Worm (Caenorhabditis elegans) whole organism, L3 larva: ENCODE measurements around the gene B0554.2.

Experiments
- ZK546.5 ChIP-seq: sonication (generic microtip); optimal IDR thresholded peaks from 2 replicates; lab custom pipeline; 2017; ENCODE audit warnings: missing biosample characterization, missing genetic modification characterization
- aly-2 ChIP-seq: fragments of 150-350 bp; optimal IDR thresholded peaks from 2 replicates; lab custom pipeline; 2014; ENCODE audit warnings: missing biosample characterization, missing genetic modification characterization
- ama-1 ChIP-seq: fragments of 150-350 bp; optimal IDR thresholded peaks from 2 replicates; lab custom pipeline; 2018
- ceh-16 ChIP-seq: sonication (generic microtip); optimal IDR thresholded peaks from 2 replicates; lab custom pipeline; 2017; ENCODE audit warnings: missing biosample characterization, missing genetic modification characterization
- ceh-82 ChIP-seq: fragments of 150-350 bp; optimal IDR thresholded peaks from 2 replicates; lab custom pipeline; 2014; ENCODE audit warnings: missing biosample characterization, missing genetic modification characterization
- ceh-9 ChIP-seq: sonication (generic microtip); optimal IDR thresholded peaks from 2 replicates; lab custom pipeline; 2018; ENCODE audit warnings: missing biosample characterization, missing genetic modification characterization
- egl-5 ChIP-seq: fragments of 150-350 bp; optimal IDR thresholded peaks from 2 replicates; lab custom pipeline; 2017; ENCODE audit warnings: missing biosample characterization, missing genetic modification reagents, missing genetic modification characterization, inconsistent platforms
- elt-1 ChIP-seq: fragments of 150-350 bp; optimal IDR thresholded peaks from 2 replicates; lab custom pipeline; 2014; ENCODE audit warnings: missing biosample characterization, missing genetic modification characterization
- elt-2 ChIP-seq: sonication (generic microtip); optimal IDR thresholded peaks from 2 replicates; lab custom pipeline; 2016; ENCODE audit warnings: missing genetic modification reagents, mild to moderate bottlenecking, missing genetic modification characterization, missing compliant biosample characterization
- eor-1 ChIP-seq, 2 experiments: fragments of 150-350 bp; optimal IDR thresholded peaks; 2 replicates each; lab custom pipeline; 2014 to 2018; ENCODE audit warnings: missing biosample characterization in 2 of 2, missing genetic modification characterization in 2 of 2
- fkh-10 ChIP-seq: sonication (generic microtip); optimal IDR thresholded peaks from 2 replicates; lab custom pipeline; 2017; ENCODE audit warnings: missing biosample characterization, missing genetic modification reagents, missing genetic modification characterization
- fos-1 ChIP-seq: fragments of 150-350 bp; optimal IDR thresholded peaks from 2 replicates; lab custom pipeline; 2014; ENCODE audit warnings: missing biosample characterization, missing genetic modification characterization
- hmg-11 ChIP-seq: sonication (generic microtip); optimal IDR thresholded peaks from 2 replicates; lab custom pipeline; 2016; ENCODE audit warnings: missing genetic modification characterization, missing compliant biosample characterization
- jun-1 ChIP-seq: fragments of 150-350 bp; optimal IDR thresholded peaks from 2 replicates; lab custom pipeline; 2014; ENCODE audit warnings: missing biosample characterization, missing genetic modification reagents, missing genetic modification characterization
- lin-15B ChIP-seq: fragments of 150-350 bp; optimal IDR thresholded peaks from 2 replicates; lab custom pipeline; 2014; ENCODE audit warnings: missing biosample characterization, missing genetic modification characterization
- lin-39 ChIP-seq: fragments of 150-350 bp; optimal IDR thresholded peaks from 2 replicates; lab custom pipeline; 2018; ENCODE audit warnings: missing biosample characterization, missing genetic modification reagents, missing genetic modification characterization
- lsy-12 ChIP-seq: sonication (generic microtip); optimal IDR thresholded peaks from 2 replicates; lab custom pipeline; 2016; ENCODE audit warnings: mild to moderate bottlenecking, missing genetic modification characterization, missing compliant biosample characterization
- mdl-1 ChIP-seq: fragments of 150-350 bp; optimal IDR thresholded peaks from 2 replicates; lab custom pipeline; 2014; ENCODE audit warnings: missing biosample characterization, missing genetic modification characterization
- nfya-1 ChIP-seq: sonication (generic microtip); optimal IDR thresholded peaks from 2 replicates; lab custom pipeline; 2017; ENCODE audit warnings: missing genetic modification characterization, mild to moderate bottlenecking, missing compliant biosample characterization, antibody characterized with exemption, moderate library complexity; ENCODE audit not compliant: insufficient read depth
- nhr-11 ChIP-seq: fragments of 150-350 bp; optimal IDR thresholded peaks from 2 replicates; lab custom pipeline; 2014; ENCODE audit warnings: missing biosample characterization, missing genetic modification characterization
- nhr-12 ChIP-seq: fragments of 150-350 bp; optimal IDR thresholded peaks from 2 replicates; lab custom pipeline; 2014; ENCODE audit warnings: missing biosample characterization, missing genetic modification characterization
- nhr-23 ChIP-seq: fragments of 150-350 bp; optimal IDR thresholded peaks from 2 replicates; lab custom pipeline; 2014; ENCODE audit warnings: missing biosample characterization, missing genetic modification reagents, missing genetic modification characterization
- nhr-237 ChIP-seq: fragments of 150-350 bp; optimal IDR thresholded peaks from 2 replicates; lab custom pipeline; 2014; ENCODE audit warnings: missing biosample characterization, missing genetic modification characterization
- nhr-25 ChIP-seq: sonication (generic microtip); optimal IDR thresholded peaks from 2 replicates; lab custom pipeline; 2017; ENCODE audit warnings: missing biosample characterization, missing genetic modification characterization
- nhr-28 ChIP-seq: fragments of 150-350 bp; optimal IDR thresholded peaks from 2 replicates; lab custom pipeline; 2014; ENCODE audit warnings: missing biosample characterization, missing genetic modification characterization
- nhr-67 ChIP-seq: fragments of 150-350 bp; optimal IDR thresholded peaks from 2 replicates; lab custom pipeline; 2014; ENCODE audit warnings: missing biosample characterization, missing genetic modification characterization
- nhr-76 ChIP-seq: fragments of 150-350 bp; sonication (generic microtip); optimal IDR thresholded peaks from 5 replicates; lab custom pipeline; 2014; ENCODE audit warnings: missing biosample characterization, missing genetic modification characterization
- pha-4 ChIP-seq: fragments of 150-350 bp; optimal IDR thresholded peaks from 2 replicates; lab custom pipeline; 2014; ENCODE audit warnings: missing biosample characterization, missing genetic modification reagents, missing genetic modification characterization
- pqm-1 ChIP-seq: fragments of 150-350 bp; optimal IDR thresholded peaks from 2 replicates; lab custom pipeline; 2017; ENCODE audit warnings: missing biosample characterization, missing genetic modification characterization, inconsistent platforms
- snpc-4 ChIP-seq: fragments of 150-350 bp; optimal IDR thresholded peaks from 2 replicates; lab custom pipeline; 2014; ENCODE audit warnings: missing biosample characterization, missing genetic modification characterization
- tbx-2 ChIP-seq: sonication (generic microtip); optimal IDR thresholded peaks from 2 replicates; lab custom pipeline; 2016; ENCODE audit warnings: mild to moderate bottlenecking, missing genetic modification characterization, missing compliant biosample characterization
- unc-39 ChIP-seq: sonication (generic microtip); optimal IDR thresholded peaks from 4 replicates; lab custom pipeline; 2017; ENCODE audit warnings: missing biosample characterization, missing genetic modification characterization
- zag-1 ChIP-seq: fragments of 150-350 bp; optimal IDR thresholded peaks from 2 replicates; lab custom pipeline; 2014; ENCODE audit warnings: missing biosample characterization, missing genetic modification characterization
- ztf-11 ChIP-seq: fragments of 150-350 bp; optimal IDR thresholded peaks from 2 replicates; lab custom pipeline; 2014; ENCODE audit warnings: missing biosample characterization, missing genetic modification characterization

Gene B0554.2

DNA sequence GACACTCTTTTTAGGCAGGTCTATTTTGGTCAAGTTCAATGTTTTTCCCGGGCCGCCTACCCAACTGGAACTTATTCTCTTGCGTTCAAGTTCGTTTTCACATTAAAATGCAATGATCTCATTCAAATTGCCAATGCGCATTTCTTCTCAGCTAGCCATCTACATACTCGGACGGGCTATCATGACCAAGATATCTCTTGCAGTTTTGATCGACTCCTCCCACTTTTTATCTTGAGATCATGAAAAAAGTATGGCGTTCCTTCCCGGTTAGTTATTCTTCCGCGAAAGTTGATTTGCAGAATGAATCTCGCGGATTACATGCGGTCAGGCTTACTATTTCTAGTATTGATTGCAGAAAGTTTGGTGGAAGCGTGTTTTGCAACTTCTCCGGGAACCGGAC is at the start of gene B0554.2:
Gene B0554.2, plus strand, starts transcription at position 301 of the 400 bp plus-strand sequence.
- no peak for TF ChIP-seq nhr-28 (tag; lab: Kevin White, UChicago)
- no peak for TF ChIP-seq ceh-16

DNA sequence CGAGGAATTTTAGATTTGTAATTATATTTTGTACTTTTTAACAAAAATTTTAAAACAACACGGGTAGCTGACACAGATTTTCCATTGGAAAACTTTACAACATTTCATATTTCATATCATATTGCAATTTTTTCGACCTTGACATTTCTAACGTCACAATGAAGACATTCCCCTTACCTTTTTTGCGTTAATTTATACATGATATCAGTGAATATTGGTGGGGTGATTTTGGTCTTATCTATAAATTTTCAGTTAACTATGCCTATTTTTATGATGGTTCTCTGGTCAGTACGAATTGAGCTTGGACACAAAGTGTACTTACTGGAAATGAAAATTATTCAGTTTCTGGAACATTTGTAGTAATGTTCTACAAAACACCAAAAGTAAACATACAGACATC is 49.5 kb upstream of the B0554.2 start:
- no peak for TF ChIP-seq ceh-16
- peak; percentile 83 for TF ChIP-seq elt-2 (tag; lab: Kevin White, UChicago)
- TF ChIP-seq pqm-1 (tag; lab: Kevin White, UChicago): peak; percentile 31

DNA sequence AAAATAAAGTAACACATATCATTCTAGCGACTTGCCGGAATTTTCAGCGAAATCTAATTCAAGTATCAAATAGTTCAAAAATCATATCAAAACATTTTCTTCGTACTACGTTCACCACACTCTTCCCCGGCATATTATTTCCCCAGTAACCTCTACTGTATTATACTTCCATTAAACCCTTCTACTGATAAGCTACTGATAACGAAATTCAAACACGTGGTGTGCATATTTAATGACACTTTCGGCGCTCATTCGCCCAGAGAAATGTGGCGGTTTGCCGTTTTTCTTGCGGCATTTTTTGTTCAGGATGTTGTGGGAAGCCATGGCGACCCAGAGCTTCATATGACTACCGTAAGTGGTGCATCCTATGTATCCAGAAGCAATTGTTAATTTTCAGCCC is 48.5 kb upstream of the B0554.2 start, which contains the start of gene lipl-5:
Gene lipl-5, plus strand, starts transcription at position 259 of the 400 bp plus-strand sequence.
- TF ChIP-seq ceh-9 (tag; lab: Kevin White, UChicago): no peak
- peak; percentile 90 for TF ChIP-seq pqm-1 (tag; lab: Kevin White, UChicago)
- no peak for TF ChIP-seq eor-1 (tag; optimal IDR thresholded peaks at IDR 0.05; lab: Kevin White, UChicago)
- TF ChIP-seq nhr-23: no peak
- no peak for TF ChIP-seq zag-1 (tag; lab: Kevin White, UChicago)
- peak; percentile 54 for TF ChIP-seq pha-4 (tag; lab: Kevin White, UChicago)
- TF ChIP-seq nfya-1 (tag; lab: Kevin White, UChicago): no peak
- TF ChIP-seq egl-5: no peak
- TF ChIP-seq fkh-10 (GFP tag; lab: Kevin White, UChicago): no peak
- peak; percentile 96 for TF ChIP-seq elt-2 (tag; lab: Kevin White, UChicago)
- TF ChIP-seq jun-1 (tag; lab: Kevin White, UChicago): peak; percentile 45
- no peak for TF ChIP-seq nhr-12
- no peak for TF ChIP-seq ama-1 (lab: Kevin White, UChicago)

DNA sequence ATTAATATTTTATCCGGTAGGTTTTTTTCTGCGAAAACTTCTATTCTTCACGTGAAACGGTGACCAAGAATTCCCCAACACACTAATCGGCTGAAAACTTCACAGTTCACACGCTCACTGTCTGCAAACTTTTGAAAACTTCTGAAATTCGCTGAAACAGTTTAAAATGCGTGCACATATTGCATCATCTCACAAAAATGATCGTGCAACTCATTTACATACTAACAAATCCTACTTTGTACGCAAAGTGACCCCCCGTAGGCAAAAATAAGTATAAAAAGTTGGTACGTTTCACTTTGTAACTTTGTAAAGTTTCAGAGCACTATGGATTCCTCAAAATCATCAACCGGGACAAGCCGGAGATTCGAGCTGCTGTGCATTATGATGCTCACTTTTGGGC is 45.6 kb upstream of the B0554.2 start, which contains the start of gene ZK6.6:
Gene ZK6.6, plus strand, starts transcription at position 301 of the 400 bp plus-strand sequence.
- TF ChIP-seq aly-2 (no peak), ceh-82 (tag; lab: Kevin White, UChicago) (no peak), nhr-25 (tag; lab: Kevin White, UChicago) (no peak), pqm-1 (tag; lab: Kevin White, UChicago) (no peak)

DNA sequence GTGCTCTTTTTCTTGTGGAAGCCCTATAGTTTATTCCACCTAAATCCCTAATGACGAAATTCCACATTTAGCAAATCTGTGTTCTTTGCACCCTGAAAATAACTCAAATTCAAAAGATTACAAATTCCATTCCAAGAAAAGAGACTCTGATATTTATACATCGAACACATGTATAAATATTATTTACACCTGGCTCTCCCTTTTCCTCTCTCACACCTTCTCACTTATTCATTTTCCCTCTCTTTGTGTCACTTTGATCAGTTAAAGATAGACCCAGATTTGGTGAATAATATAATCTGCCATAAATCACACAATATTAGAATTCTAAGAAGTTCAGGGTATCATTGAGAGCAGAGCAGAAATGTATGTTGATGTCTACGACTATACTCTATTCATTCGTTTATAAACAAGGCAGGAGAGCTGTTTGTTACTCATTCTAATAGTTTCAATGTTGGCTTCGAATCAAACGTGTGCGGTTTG is 41.8 kb upstream of the B0554.2 start, which contains the start of gene nhr-254:
Gene nhr-254, plus strand, starts transcription at position 430 of the 480 bp plus-strand sequence.
- TF ChIP-seq nhr-12: no peak
- no peak for TF ChIP-seq snpc-4
- no peak for TF ChIP-seq nhr-28 (tag; lab: Kevin White, UChicago)
- no peak for TF ChIP-seq zag-1 (tag; lab: Kevin White, UChicago)
- no peak for TF ChIP-seq hmg-11 (tag; lab: Kevin White, UChicago)
- no peak for TF ChIP-seq unc-39
- TF ChIP-seq eor-1 (tag; optimal IDR thresholded peaks at IDR 0.05; lab: Kevin White, UChicago): no peak
- no peak for TF ChIP-seq elt-1 (tag; lab: Kevin White, UChicago)
- TF ChIP-seq lin-39: no peak
- no peak for TF ChIP-seq nhr-76
- no peak for TF ChIP-seq ZK546.5 (tag; lab: Kevin White, UChicago)
- TF ChIP-seq ceh-16: no peak
- no peak for TF ChIP-seq mdl-1 (tag; lab: Kevin White, UChicago)
- no peak for TF ChIP-seq ceh-9 (tag; lab: Kevin White, UChicago)
- TF ChIP-seq nhr-67 (tag; lab: Kevin White, UChicago): no peak
- TF ChIP-seq lin-15B (tag; lab: Kevin White, UChicago): no peak
- no peak for TF ChIP-seq pqm-1 (tag; lab: Kevin White, UChicago)
- no peak for TF ChIP-seq nhr-237 (tag; lab: Kevin White, UChicago)
- TF ChIP-seq nhr-25 (tag; lab: Kevin White, UChicago): no peak

DNA sequence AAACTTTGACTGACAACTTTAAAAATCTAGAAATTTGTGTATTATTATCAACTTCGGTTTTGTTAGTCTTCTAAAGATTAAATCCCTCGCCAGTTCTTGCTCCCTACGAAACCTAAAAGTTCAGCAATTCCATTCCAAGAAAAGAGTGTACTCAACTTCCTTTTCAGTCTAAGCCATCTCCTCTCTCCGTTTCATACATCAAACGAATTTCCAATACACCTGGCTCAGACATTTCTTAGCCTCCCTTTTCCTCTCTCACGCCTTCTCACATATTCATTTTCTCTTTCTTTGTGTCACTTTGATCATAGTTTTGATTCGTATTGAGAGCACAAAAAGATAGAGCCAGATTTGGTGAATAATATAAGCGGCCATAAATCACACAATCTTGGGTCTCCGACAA is 37.7 kb upstream of the B0554.2 start, which contains the start of gene nhr-253:
Gene nhr-253, plus strand, starts transcription at position 285 of the 400 bp plus-strand sequence.
- no peak for TF ChIP-seq fkh-10 (GFP tag; lab: Kevin White, UChicago)
- TF ChIP-seq fos-1 (tag; lab: Kevin White, UChicago): no peak
- TF ChIP-seq ztf-11 (tag; lab: Kevin White, UChicago): no peak
- TF ChIP-seq ceh-82 (tag; lab: Kevin White, UChicago): no peak
- TF ChIP-seq lsy-12 (tag; lab: Kevin White, UChicago): no peak
- no peak for TF ChIP-seq nfya-1 (tag; lab: Kevin White, UChicago)
- TF ChIP-seq tbx-2 (tag; lab: Kevin White, UChicago): no peak
- peak; percentile 46 for TF ChIP-seq nhr-11 (tag; lab: Kevin White, UChicago)
- TF ChIP-seq, all 47 proteins: peak for 1
